Fruit fly (Drosophila melanogaster): ENCODE results near the gene CG17806.
A peak's percentile ranks its signal among the peaks of the same experiment; 100 is the strongest.

The CG17806 gene

DNA sequence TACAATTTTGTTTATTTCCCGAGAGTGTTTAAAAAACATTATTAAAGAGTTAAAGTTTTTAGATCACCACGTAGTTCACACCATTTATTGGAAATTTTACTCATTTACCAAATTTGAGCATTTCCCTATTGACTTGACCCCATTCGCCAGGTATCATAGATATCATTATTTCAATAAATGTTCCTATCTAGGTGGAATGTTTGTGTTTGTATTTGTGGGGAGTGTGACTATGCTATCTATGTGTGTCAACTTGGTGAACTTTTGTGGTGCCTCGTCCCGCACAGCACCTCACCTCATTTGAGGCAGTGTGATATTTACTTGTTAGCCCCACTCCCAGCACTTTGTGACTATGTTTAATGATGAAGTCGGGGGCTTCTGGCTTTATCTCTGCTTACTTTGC, 25.6 kb upstream of the CG17806 start (continued):
- TF ChIP-seq CG2202 (tag; optimal IDR thresholded peaks at IDR 0.05) (peak; percentile 73), CG34422 (GFP tag; IDR thresholded peaks at IDR 0.05) (0 out of 3 replicates have a peak, but pooled peaks have one; percentile 15), Sox102F (GFP tag; optimal IDR thresholded peaks at IDR 0.05) (no peak), vvl (GFP tag; IDR thresholded peaks at IDR 0.05) (no peak), ssp (GFP tag; IDR thresholded peaks at IDR 0.05) (no peak), row (GFP tag; IDR thresholded peaks at IDR 0.05) (no peak), CG18619 (GFP tag; optimal IDR thresholded peaks at IDR 0.05) (peak; percentile 19), CG31441 (GFP tag; IDR thresholded peaks at IDR 0.05) (peak; percentile 48), sim (GFP tag; IDR thresholded peaks at IDR 0.05) (0 out of 2 replicates have a peak, but pooled peaks have one; percentile 29), CG8281 (tag; optimal IDR thresholded peaks at IDR 0.05) (peak; percentile 73), Asciz (GFP tag; optimal IDR thresholded peaks at IDR 0.05) (peak; percentile 62), Hand (GFP tag; optimal IDR thresholded peaks at IDR 0.05) (no peak), CrebB (tag; optimal IDR thresholded peaks at IDR 0.05) (peak; percentile 53), CG31365 (tag; optimal IDR thresholded peaks at IDR 0.05) (peak; percentile 28), lmd (GFP tag; IDR thresholded peaks at IDR 0.05) (no peak), ash1 (GFP tag; optimal IDR thresholded peaks at IDR 0.05) (no peak), CG1603 (tag; optimal IDR thresholded peaks at IDR 0.05) (peak; percentile 46), ttk (GFP tag; IDR thresholded peaks at IDR 0.05) (no peak), pros (GFP tag; optimal IDR thresholded peaks at IDR 0.05) (no peak), vnd (GFP tag; IDR thresholded peaks at IDR 0.05; ENCODE audit: partially characterized antibody) (no peak), bsh (GFP tag; optimal IDR thresholded peaks at IDR 0.05) (peak in 1 of 2 experiments; percentile 46), CG32532 (GFP tag; IDR thresholded peaks at IDR 0.05) (no peak), CG10147 (GFP tag; optimal IDR thresholded peaks at IDR 0.05) (no peak), cas (GFP tag; IDR thresholded peaks at IDR 0.05) (no peak), CG17829 (tag; optimal IDR thresholded peaks at IDR 0.05) (no peak), fd102C (GFP tag; optimal IDR thresholded peaks at IDR 0.05) (no peak), Chrac-16 (GFP tag; optimal IDR thresholded peaks at IDR 0.05) (no peak), nerfin-2 (GFP tag; IDR thresholded peaks at IDR 0.05; ENCODE audit: partially characterized antibody) (no peak), sqz (GFP tag; optimal IDR thresholded peaks at IDR 0.05) (peak; percentile 41), CG17186 (GFP tag; optimal IDR thresholded peaks at IDR 0.05) (no peak), Opbp (GFP tag; IDR thresholded peaks at IDR 0.05; ENCODE audit: partially characterized antibody) (no peak), Gug (GFP tag; IDR thresholded peaks at IDR 0.05) (no peak), gro (GFP tag; optimal IDR thresholded peaks at IDR 0.05) (no peak), CG11504 (tag; optimal IDR thresholded peaks at IDR 0.05) (peak; percentile 17), fu2 (GFP tag; optimal IDR thresholded peaks at IDR 0.05) (no peak), ftz-f1 (GFP tag; optimal IDR thresholded peaks at IDR 0.05) (no peak), unc-4 (GFP tag; IDR thresholded peaks at IDR 0.05; ENCODE audit: partially characterized antibody) (no peak), vfl (GFP tag; optimal IDR thresholded peaks at IDR 0.05) (no peak), esg (GFP tag; conservative IDR thresholded peaks at IDR 0.05) (no peak), ken (GFP tag; IDR thresholded peaks at IDR 0.05) (0 out of 3 replicates have a peak, but pooled peaks have one; percentile 6), tgo (GFP tag; IDR thresholded peaks at IDR 0.05) (no peak), CG11696 (GFP tag; IDR thresholded peaks at IDR 0.05) (no peak), dpn (GFP tag; optimal IDR thresholded peaks at IDR 0.05) (no peak), CG1233 (GFP tag; optimal IDR thresholded peaks at IDR 0.05) (peak; percentile 10), ac (GFP tag; optimal IDR thresholded peaks at IDR 0.05) (no peak), HLH4C (GFP tag; IDR thresholded peaks at IDR 0.05; ENCODE audit: partially characterized antibody) (no peak), kah (GFP tag; optimal IDR thresholded peaks at IDR 0.05) (peak; percentile 3), Dip3 (GFP tag; optimal IDR thresholded peaks at IDR 0.05) (no peak), zfh2 (GFP tag; optimal IDR thresholded peaks at IDR 0.05) (no peak), CG15479 (GFP tag; optimal IDR thresholded peaks at IDR 0.05) (no peak), sd (tag; optimal IDR thresholded peaks at IDR 0.05) (peak; percentile 79)
